Worm (Caenorhabditis elegans) whole organism, young adult: ENCODE measurements around the gene F21A3.11.

Experiments
- B0261.1 ChIP-seq: sonication (generic microtip); optimal IDR thresholded peaks from 2 replicates; lab custom pipeline; 2016; ENCODE audit warnings: mild to moderate bottlenecking, missing genetic modification characterization, moderate library complexity, missing compliant biosample characterization
- B0336.3 ChIP-seq: fragments of 200-800 bp; sonication (Bioruptor generic); IDR thresholded peaks from 2 replicates; pipeline ENCODE4 v1.3.6; 2022; ENCODE audit warnings: missing genetic modification characterization, missing compliant biosample characterization
- D2030.7 ChIP-seq: fragments of 200-800 bp; sonication (Bioruptor generic); IDR thresholded peaks from 2 replicates; pipeline ENCODE4 v1.3.6; 2022; ENCODE audit warnings: missing genetic modification reagents, missing genetic modification characterization, missing compliant biosample characterization
- F10E7.11 ChIP-seq: sonication (generic microtip); optimal IDR thresholded peaks from 2 replicates; lab custom pipeline; 2017; ENCODE audit warnings: mild to moderate bottlenecking, missing genetic modification characterization, moderate library complexity, missing compliant biosample characterization
- F22D6.2 ChIP-seq: sonication (generic microtip); optimal IDR thresholded peaks from 2 replicates; lab custom pipeline; 2016; ENCODE audit warnings: mild to moderate bottlenecking, missing genetic modification characterization, missing compliant biosample characterization
- F37B4.10 ChIP-seq: fragments of 200-800 bp; sonication (Bioruptor generic); IDR thresholded peaks from 2 replicates; pipeline ENCODE4 v1.3.6; 2022; ENCODE audit warnings: missing genetic modification characterization, missing compliant biosample characterization
- F39B2.1 ChIP-seq: fragments of 200-800 bp; sonication (Bioruptor generic); IDR thresholded peaks from 2 replicates; pipeline ENCODE4 v1.3.6; 2022; ENCODE audit warnings: missing genetic modification reagents, missing genetic modification characterization, missing compliant biosample characterization
- F49E8.2 ChIP-seq: sonication (generic microtip); optimal IDR thresholded peaks from 3 replicates; lab custom pipeline; 2017; ENCODE audit warnings: missing genetic modification characterization, mild to moderate bottlenecking, missing compliant biosample characterization, antibody characterized with exemption, moderate library complexity; ENCODE audit not compliant: insufficient read depth
- F55B11.4 ChIP-seq: sonication (generic microtip); optimal IDR thresholded peaks from 2 replicates; lab custom pipeline; 2016; ENCODE audit warnings: missing compliant biosample characterization, missing genetic modification characterization, borderline replicate concordance; ENCODE audit not compliant: insufficient read depth
- F57A8.1 ChIP-seq: fragments of 200-800 bp; sonication (Bioruptor generic); optimal IDR thresholded peaks from 2 replicates; lab custom pipeline; 2018; ENCODE audit warnings: mild to moderate bottlenecking, missing genetic modification characterization, moderate library complexity, missing compliant biosample characterization
- K11D2.4 ChIP-seq: fragments of 200-800 bp; sonication (Bioruptor generic); IDR thresholded peaks from 2 replicates; pipeline ENCODE4 v1.3.6; 2022; ENCODE audit warnings: missing genetic modification reagents, missing genetic modification characterization, missing compliant biosample characterization
- T07F8.4 ChIP-seq: sonication (generic microtip); optimal IDR thresholded peaks from 2 replicates; lab custom pipeline; 2016; ENCODE audit warnings: mild to moderate bottlenecking, missing genetic modification characterization, moderate library complexity, missing compliant biosample characterization
- Y56A3A.18 ChIP-seq: fragments of 200-800 bp; sonication (Bioruptor generic); IDR thresholded peaks from 2 replicates; pipeline ENCODE4 v1.3.6; 2022; ENCODE audit warnings: missing genetic modification reagents, missing genetic modification characterization, missing compliant biosample characterization
- Y67H2A.10 ChIP-seq: fragments of 200-800 bp; sonication (Bioruptor generic); conservative IDR thresholded peaks from 2 replicates; pipeline ENCODE4 v1.3.6; 2022; ENCODE audit warnings: missing genetic modification reagents, missing genetic modification characterization, missing compliant biosample characterization
- ama-1 ChIP-seq, 3 experiments: fragments of 150-350 bp in 1 of 3; sonication (generic microtip) in 2 of 3; optimal IDR thresholded peaks; 2 replicates each; lab custom pipeline; 2014 to 2018; ENCODE audit warnings: missing biosample characterization in 2 of 3, missing genetic modification characterization in 2 of 3, missing genetic modification reagents in 2 of 3
- atf-7 ChIP-seq: sonication (generic microtip); optimal IDR thresholded peaks from 2 replicates; lab custom pipeline; 2017; ENCODE audit warnings: mild to moderate bottlenecking, missing genetic modification characterization, missing compliant biosample characterization
- athp-1 ChIP-seq: sonication (generic microtip); optimal IDR thresholded peaks from 2 replicates; lab custom pipeline; 2017; ENCODE audit warnings: mild to moderate bottlenecking, missing genetic modification characterization, missing compliant biosample characterization
- attf-3 ChIP-seq: fragments of 200-800 bp; sonication (Bioruptor generic); conservative IDR thresholded peaks from 2 replicates; pipeline ENCODE4 v1.3.6; 2022; ENCODE audit warnings: missing genetic modification reagents, missing genetic modification characterization, missing compliant biosample characterization
- ccch-3 ChIP-seq: fragments of 200-800 bp; sonication (Bioruptor generic); optimal IDR thresholded peaks from 2 replicates; lab custom pipeline; 2018; ENCODE audit warnings: mild to moderate bottlenecking, missing genetic modification characterization, missing compliant biosample characterization
- cebp-2 ChIP-seq: fragments of 200-800 bp; sonication (Bioruptor generic); IDR thresholded peaks from 2 replicates; pipeline ENCODE4 v1.3.6; 2022; ENCODE audit warnings: missing genetic modification characterization, missing compliant biosample characterization
- ceh-40 ChIP-seq: fragments of 200-800 bp; sonication (Bioruptor generic); IDR thresholded peaks from 2 replicates; pipeline ENCODE4 v1.3.6; 2022; ENCODE audit warnings: missing genetic modification characterization, missing compliant biosample characterization
- chd-7 ChIP-seq: sonication (generic microtip); optimal IDR thresholded peaks from 2 replicates; lab custom pipeline; 2016; ENCODE audit warnings: mild to moderate bottlenecking, missing genetic modification characterization, moderate library complexity, missing compliant biosample characterization
- die-1 ChIP-seq: sonication (generic microtip); optimal IDR thresholded peaks from 2 replicates; lab custom pipeline; 2016; ENCODE audit warnings: missing genotype, mild to moderate bottlenecking, missing genetic modification characterization, missing compliant biosample characterization
- egl-18 ChIP-seq: fragments of 200-800 bp; sonication (Bioruptor generic); IDR thresholded peaks from 2 replicates; pipeline ENCODE4 v1.3.6; 2022; ENCODE audit warnings: missing genetic modification reagents, missing genetic modification characterization, missing compliant biosample characterization
- fkh-3 ChIP-seq: sonication (generic microtip); optimal IDR thresholded peaks from 2 replicates; lab custom pipeline; 2016; ENCODE audit warnings: mild to moderate bottlenecking, missing genetic modification characterization, missing compliant biosample characterization
- hlh-26 ChIP-seq: fragments of 200-800 bp; sonication (Bioruptor generic); conservative IDR thresholded peaks from 2 replicates; pipeline ENCODE4 v1.3.6; 2022; ENCODE audit warnings: missing genetic modification reagents, missing genetic modification characterization, missing compliant biosample characterization
- hmg-1.2 ChIP-seq: fragments of 200-800 bp; sonication (Bioruptor generic); IDR thresholded peaks from 2 replicates; pipeline ENCODE4 v1.3.6; 2022; ENCODE audit warnings: missing genetic modification reagents, missing genetic modification characterization, missing compliant biosample characterization
- hsf-1 ChIP-seq: fragments of 200-800 bp; sonication (Bioruptor generic); IDR thresholded peaks from 2 replicates; pipeline ENCODE4 v1.3.6; 2022; ENCODE audit warnings: missing genetic modification reagents, missing genetic modification characterization, missing compliant biosample characterization
- let-526 ChIP-seq: fragments of 200-800 bp; sonication (Bioruptor generic); IDR thresholded peaks from 2 replicates; pipeline ENCODE4 v1.3.6; 2022; ENCODE audit warnings: missing genetic modification reagents, missing genetic modification characterization, missing compliant biosample characterization
- lin-35 ChIP-seq, 3 experiments: fragments of 150-350 bp in 2 of 3; sonication (generic microtip) in 1 of 3; optimal IDR thresholded peaks; 2 replicates each; lab custom pipeline; 2014 to 2018; ENCODE audit warnings: missing biosample characterization in 3 of 3, missing genetic modification characterization in 3 of 3, missing genetic modification reagents in 3 of 3
- lir-1 ChIP-seq: fragments of 200-800 bp; sonication (Bioruptor generic); conservative IDR thresholded peaks from 2 replicates; pipeline ENCODE4 v1.3.6; 2022; ENCODE audit warnings: missing genetic modification reagents, missing genetic modification characterization, missing compliant biosample characterization
- madf-3 ChIP-seq: fragments of 200-800 bp; sonication (Bioruptor generic); IDR thresholded peaks from 2 replicates; pipeline ENCODE4 v1.3.6; 2022; ENCODE audit warnings: missing genetic modification reagents, missing genetic modification characterization, missing compliant biosample characterization
- madf-8 ChIP-seq: fragments of 200-800 bp; sonication (Bioruptor generic); conservative IDR thresholded peaks from 2 replicates; pipeline ENCODE4 v1.3.6; 2022; ENCODE audit warnings: missing genetic modification reagents, missing genetic modification characterization, missing compliant biosample characterization
- nfyb-1 ChIP-seq: fragments of 200-800 bp; sonication (Bioruptor generic); IDR thresholded peaks from 2 replicates; pipeline ENCODE4 v1.3.6; 2022; ENCODE audit warnings: missing genetic modification reagents, missing genetic modification characterization, missing compliant biosample characterization
- repo-1 ChIP-seq: sonication (generic microtip); optimal IDR thresholded peaks from 2 replicates; lab custom pipeline; 2017; ENCODE audit warnings: mild to moderate bottlenecking, missing genetic modification characterization, missing compliant biosample characterization
- rpc-1 ChIP-seq, 2 experiments: fragments of 150-350 bp in 1 of 2; sonication (generic microtip) in 1 of 2; optimal IDR thresholded peaks; 2 replicates each; lab custom pipeline; 2014 to 2018; ENCODE audit warnings: missing biosample characterization in 1 of 2, missing genetic modification characterization in 1 of 2, missing genetic modification reagents in 1 of 2, missing genotype in 1 of 2
- somi-1 ChIP-seq: fragments of 200-800 bp; sonication (Bioruptor generic); optimal IDR thresholded peaks from 2 replicates; lab custom pipeline; 2018; ENCODE audit warnings: mild to moderate bottlenecking, missing genetic modification characterization, missing compliant biosample characterization
- tbp1 ChIP-seq: fragments of 200-800 bp; sonication (Bioruptor generic); optimal IDR thresholded peaks from 2 replicates; lab custom pipeline; 2018; ENCODE audit warnings: mild to moderate bottlenecking, missing genetic modification characterization, missing compliant biosample characterization
- zim-3 ChIP-seq: sonication (generic microtip); optimal IDR thresholded peaks from 2 replicates; lab custom pipeline; 2017; ENCODE audit warnings: mild to moderate bottlenecking, missing genetic modification characterization, moderate library complexity, missing compliant biosample characterization
- ztf-22 ChIP-seq: fragments of 200-800 bp; sonication (Bioruptor generic); optimal IDR thresholded peaks from 2 replicates; lab custom pipeline; 2018; ENCODE audit warnings: mild to moderate bottlenecking, missing genetic modification characterization, moderate library complexity, missing compliant biosample characterization
- ztf-25 ChIP-seq: fragments of 200-800 bp; sonication (Bioruptor generic); IDR thresholded peaks from 2 replicates; pipeline ENCODE4 v1.3.6; 2022; ENCODE audit warnings: missing genetic modification reagents, missing genetic modification characterization, missing compliant biosample characterization
- ztf-26 ChIP-seq: sonication (generic microtip); optimal IDR thresholded peaks from 2 replicates; lab custom pipeline; 2017; ENCODE audit warnings: missing genetic modification characterization, missing compliant biosample characterization
- ztf-3 ChIP-seq: fragments of 200-800 bp; sonication (Bioruptor generic); optimal IDR thresholded peaks from 2 replicates; lab custom pipeline; 2018; ENCODE audit warnings: mild to moderate bottlenecking, missing genetic modification characterization, missing compliant biosample characterization

The F21A3.11 gene

DNA sequence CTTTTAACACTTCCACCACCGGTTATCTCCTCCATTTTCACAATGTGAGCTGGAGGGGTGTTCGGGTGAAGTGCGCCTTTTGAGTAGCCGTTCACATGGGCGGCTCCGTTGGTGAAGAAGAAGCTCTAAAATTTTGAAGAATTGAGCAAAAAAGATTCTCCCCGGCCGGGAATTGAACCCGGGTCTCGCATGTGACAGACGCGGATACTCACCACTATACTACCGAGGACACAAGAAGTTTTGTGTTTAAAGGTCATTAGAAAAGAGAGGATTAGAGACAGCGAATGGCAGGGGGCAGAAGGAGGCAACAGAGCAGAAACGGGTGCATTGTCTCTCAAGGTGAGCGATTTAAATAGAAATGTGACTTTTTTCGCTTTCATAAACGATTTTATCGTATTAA is 18.6 kb upstream of the F21A3.11 start (continued):
- TF ChIP-seq atf-7 (tag; lab: Kevin White, UChicago) (peak; percentile 24), madf-3 (GFP tag; lab: Robert Waterston, UW) (no peak), madf-8 (GFP tag; lab: Robert Waterston, UW) (no peak), ztf-22 (peak; percentile 36), let-526 (GFP tag; lab: Robert Waterston, UW) (0 out of 2 replicates have a peak, but pooled peaks have one; percentile 15), Y67H2A.10 (GFP tag; lab: Robert Waterston, UW) (no peak), lin-35 (GFP tag; optimal IDR thresholded peaks at IDR 0.05; lab: Kevin White, UChicago) (peak in 1 of 3 experiments; percentile 54), F49E8.2 (peak; percentile 19), tbp1 (GFP tag; lab: Kevin White, UChicago) (peak; percentile 98), F37B4.10 (GFP tag; lab: Robert Waterston, UW) (no peak), athp-1 (peak; percentile 27), rpc-1 (optimal IDR thresholded peaks at IDR 0.05; lab: Kevin White, UChicago) (peak; percentile 80), rpc-1 (tag; optimal IDR thresholded peaks at IDR 0.05; lab: Kevin White, UChicago) (peak; percentile 85), F22D6.2 (tag; lab: Kevin White, UChicago) (no peak)

ce11 chrV:15550408-15550807 is 17.4 kb upstream of the F21A3.11 start:
- TF ChIP-seq hmg-1.2 (GFP tag; lab: Robert Waterston, UW) (no peak), F57A8.1 (GFP tag; lab: Kevin White, UChicago) (no peak), egl-18 (GFP tag; lab: Robert Waterston, UW) (no peak), B0261.1 (tag; lab: Kevin White, UChicago) (peak; percentile 52), rpc-1 (optimal IDR thresholded peaks at IDR 0.05; lab: Kevin White, UChicago) (peak; percentile 26), rpc-1 (tag; optimal IDR thresholded peaks at IDR 0.05; lab: Kevin White, UChicago) (peak; percentile 52), ztf-25 (GFP tag; lab: Robert Waterston, UW) (no peak), ztf-22 (no peak), F55B11.4 (no peak), chd-7 (no peak), tbp1 (GFP tag; lab: Kevin White, UChicago) (peak; percentile 73), fkh-3 (no peak)

- TF ChIP-seq hsf-1 (GFP tag; lab: Robert Waterston, UW) (peak; percentile 51; the same call in 1 of the 2 replicates), zim-3 (tag; lab: Kevin White, UChicago) (peak; percentile 13), cebp-2 (GFP tag; lab: Robert Waterston, UW) (0 out of 2 replicates have a peak, but pooled peaks have one; percentile 71), somi-1 (GFP tag; lab: Kevin White, UChicago) (no peak), D2030.7 (GFP tag; lab: Robert Waterston, UW) (peak; percentile 36; the same call in 1 of the 2 replicates), madf-3 (GFP tag; lab: Robert Waterston, UW) (0 out of 2 replicates have a peak, but pooled peaks have one; percentile 54), tbp1 (GFP tag; lab: Kevin White, UChicago) (peak; percentile 95), F10E7.11 (tag; lab: Kevin White, UChicago) (no peak), attf-3 (no peak), lir-1 (no peak), F39B2.1 (GFP tag; lab: Robert Waterston, UW) (no peak), hlh-26 (GFP tag; lab: Robert Waterston, UW) (no peak), nfyb-1 (no peak), ztf-3 (GFP tag; lab: Kevin White, UChicago) (no peak), K11D2.4 (GFP tag; lab: Robert Waterston, UW) (no peak), F55B11.4 (no peak), chd-7 (peak; percentile 58), F22D6.2 (tag; lab: Kevin White, UChicago) (no peak), ztf-25 (GFP tag; lab: Robert Waterston, UW) (0 out of 2 replicates have a peak, but pooled peaks have one; percentile 56), ama-1 (optimal IDR thresholded peaks at IDR 0.05; lab: Kevin White, UChicago) (no peak), ama-1 (GFP tag; optimal IDR thresholded peaks at IDR 0.05; lab: Kevin White, UChicago) (peak in 1 of 2 experiments; percentile 43), Y56A3A.18 (GFP tag; lab: Robert Waterston, UW) (0 out of 2 replicates have a peak, but pooled peaks have one; percentile 59), die-1 (tag; lab: Kevin White, UChicago) (peak; percentile 76), athp-1 (peak; percentile 12), Y67H2A.10 (GFP tag; lab: Robert Waterston, UW) (no peak), ztf-26 (peak; percentile 23), B0336.3 (GFP tag; lab: Robert Waterston, UW) (peak; percentile 56; the same call in 1 of the 2 replicates), repo-1 (tag; lab: Kevin White, UChicago) (peak; percentile 36), ceh-40 (GFP tag; lab: Robert Waterston, UW) (no peak; the same call in 1 of the 2 replicates), hmg-1.2 (GFP tag; lab: Robert Waterston, UW) (no peak; the same call in 1 of the 2 replicates), ccch-3 (GFP tag; lab: Kevin White, UChicago) (no peak), T07F8.4 (tag; lab: Kevin White, UChicago) (no peak)
These were observed 14.7 kb upstream of the F21A3.11 start for ce11 chrV:15547727-15548126.
